Worm (Caenorhabditis elegans) whole organism, young adult: ENCODE measurements around the gene smap-1.

Experiments
- B0261.1 ChIP-seq: sonication (generic microtip); optimal IDR thresholded peaks from 2 replicates; lab custom pipeline; 2016; ENCODE audit warnings: mild to moderate bottlenecking, missing genetic modification characterization, moderate library complexity, missing compliant biosample characterization
- C17E4.6 ChIP-seq: fragments of 200-800 bp; sonication (Bioruptor generic); IDR thresholded peaks from 2 replicates; pipeline ENCODE4 v1.3.6; 2022; ENCODE audit warnings: missing genetic modification reagents, missing genetic modification characterization, missing compliant biosample characterization
- D2030.7 ChIP-seq: fragments of 200-800 bp; sonication (Bioruptor generic); IDR thresholded peaks from 2 replicates; pipeline ENCODE4 v1.3.6; 2022; ENCODE audit warnings: missing genetic modification reagents, missing genetic modification characterization, missing compliant biosample characterization
- F10E7.11 ChIP-seq: sonication (generic microtip); optimal IDR thresholded peaks from 2 replicates; lab custom pipeline; 2017; ENCODE audit warnings: mild to moderate bottlenecking, missing genetic modification characterization, moderate library complexity, missing compliant biosample characterization
- F22D6.2 ChIP-seq: sonication (generic microtip); optimal IDR thresholded peaks from 2 replicates; lab custom pipeline; 2016; ENCODE audit warnings: mild to moderate bottlenecking, missing genetic modification characterization, missing compliant biosample characterization
- F23B12.7 ChIP-seq: sonication (generic microtip); optimal IDR thresholded peaks from 2 replicates; lab custom pipeline; 2017; ENCODE audit warnings: missing genetic modification characterization, mild to moderate bottlenecking, missing compliant biosample characterization, antibody characterized with exemption, moderate library complexity; ENCODE audit not compliant: insufficient read depth
- F33H1.4 ChIP-seq: fragments of 200-800 bp; sonication (Bioruptor generic); IDR thresholded peaks from 2 replicates; pipeline ENCODE4 v1.3.6; 2022; ENCODE audit warnings: missing genetic modification reagents, missing genetic modification characterization, missing compliant biosample characterization
- F37B4.10 ChIP-seq: fragments of 200-800 bp; sonication (Bioruptor generic); IDR thresholded peaks from 2 replicates; pipeline ENCODE4 v1.3.6; 2022; ENCODE audit warnings: missing genetic modification characterization, missing compliant biosample characterization
- Y56A3A.18 ChIP-seq: fragments of 200-800 bp; sonication (Bioruptor generic); IDR thresholded peaks from 2 replicates; pipeline ENCODE4 v1.3.6; 2022; ENCODE audit warnings: missing genetic modification reagents, missing genetic modification characterization, missing compliant biosample characterization
- Y67H2A.10 ChIP-seq: fragments of 200-800 bp; sonication (Bioruptor generic); conservative IDR thresholded peaks from 2 replicates; pipeline ENCODE4 v1.3.6; 2022; ENCODE audit warnings: missing genetic modification reagents, missing genetic modification characterization, missing compliant biosample characterization
- akir-1 ChIP-seq: fragments of 200-800 bp; sonication (Bioruptor generic); optimal IDR thresholded peaks from 2 replicates; lab custom pipeline; 2018; ENCODE audit warnings: mild to moderate bottlenecking, missing genetic modification characterization, moderate library complexity, missing compliant biosample characterization
- attf-3 ChIP-seq: fragments of 200-800 bp; sonication (Bioruptor generic); conservative IDR thresholded peaks from 2 replicates; pipeline ENCODE4 v1.3.6; 2022; ENCODE audit warnings: missing genetic modification reagents, missing genetic modification characterization, missing compliant biosample characterization
- attf-6 ChIP-seq: fragments of 200-800 bp; sonication (Bioruptor generic); IDR thresholded peaks from 2 replicates; pipeline ENCODE4 v1.3.6; 2022; ENCODE audit warnings: missing genetic modification reagents, missing genetic modification characterization, missing compliant biosample characterization
- bed-1 ChIP-seq: fragments of 200-800 bp; sonication (Bioruptor generic); IDR thresholded peaks from 2 replicates; pipeline ENCODE4 v1.3.6; 2022; ENCODE audit warnings: missing genetic modification reagents, missing genetic modification characterization, missing compliant biosample characterization
- bed-2 ChIP-seq: fragments of 200-800 bp; sonication (Bioruptor generic); IDR thresholded peaks from 2 replicates; pipeline ENCODE4 v1.3.6; 2022; ENCODE audit warnings: missing genetic modification reagents, missing genetic modification characterization, missing compliant biosample characterization
- ccch-3 ChIP-seq: fragments of 200-800 bp; sonication (Bioruptor generic); optimal IDR thresholded peaks from 2 replicates; lab custom pipeline; 2018; ENCODE audit warnings: mild to moderate bottlenecking, missing genetic modification characterization, missing compliant biosample characterization
- cebp-2 ChIP-seq: fragments of 200-800 bp; sonication (Bioruptor generic); IDR thresholded peaks from 2 replicates; pipeline ENCODE4 v1.3.6; 2022; ENCODE audit warnings: missing genetic modification characterization, missing compliant biosample characterization
- ceh-58 ChIP-seq: fragments of 200-800 bp; sonication (Bioruptor generic); IDR thresholded peaks from 2 replicates; pipeline ENCODE4 v1.3.6; 2022; ENCODE audit warnings: missing genetic modification characterization, missing compliant biosample characterization
- ceh-79 ChIP-seq: sonication (generic microtip); optimal IDR thresholded peaks from 2 replicates; lab custom pipeline; 2017; ENCODE audit warnings: mild to moderate bottlenecking, missing genetic modification characterization, missing compliant biosample characterization
- chd-7 ChIP-seq: sonication (generic microtip); optimal IDR thresholded peaks from 2 replicates; lab custom pipeline; 2016; ENCODE audit warnings: mild to moderate bottlenecking, missing genetic modification characterization, moderate library complexity, missing compliant biosample characterization
- dpff-1 ChIP-seq: sonication (generic microtip); optimal IDR thresholded peaks from 2 replicates; lab custom pipeline; 2017; ENCODE audit warnings: mild to moderate bottlenecking, missing genetic modification characterization, missing compliant biosample characterization
- egl-44 ChIP-seq: fragments of 200-800 bp; sonication (Bioruptor generic); IDR thresholded peaks from 2 replicates; pipeline ENCODE4 v1.3.6; 2022; ENCODE audit warnings: missing genetic modification reagents, missing genetic modification characterization, missing compliant biosample characterization
- gei-17 ChIP-seq: fragments of 200-800 bp; sonication (Bioruptor generic); optimal IDR thresholded peaks from 2 replicates; lab custom pipeline; 2018; ENCODE audit warnings: mild to moderate bottlenecking, missing genetic modification characterization, missing compliant biosample characterization
- him-1 ChIP-seq: sonication (generic microtip); optimal IDR thresholded peaks from 2 replicates; lab custom pipeline; 2016; ENCODE audit warnings: missing genotype, missing genetic modification reagents, missing genetic modification characterization, missing compliant biosample characterization
- hrde-1 ChIP-seq: sonication (generic microtip); optimal IDR thresholded peaks from 2 replicates; lab custom pipeline; 2016; ENCODE audit warnings: missing genetic modification characterization, mild to moderate bottlenecking, missing compliant biosample characterization, moderate library complexity, missing genotype, missing genetic modification reagents, borderline replicate concordance
- hsf-1 ChIP-seq: fragments of 200-800 bp; sonication (Bioruptor generic); IDR thresholded peaks from 2 replicates; pipeline ENCODE4 v1.3.6; 2022; ENCODE audit warnings: missing genetic modification reagents, missing genetic modification characterization, missing compliant biosample characterization
- lin-26 ChIP-seq: fragments of 200-800 bp; sonication (Bioruptor generic); IDR thresholded peaks from 2 replicates; pipeline ENCODE4 v1.3.6; 2022; ENCODE audit warnings: missing genetic modification reagents, missing genetic modification characterization, missing compliant biosample characterization
- lin-40 ChIP-seq: sonication (generic microtip); optimal IDR thresholded peaks from 2 replicates; lab custom pipeline; 2016; ENCODE audit warnings: missing genetic modification characterization, mild to moderate bottlenecking, missing compliant biosample characterization, missing genotype, missing genetic modification reagents
- lin-54 ChIP-seq: fragments of 200-800 bp; sonication (Bioruptor generic); optimal IDR thresholded peaks from 2 replicates; lab custom pipeline; 2018; ENCODE audit warnings: mild to moderate bottlenecking, missing genetic modification characterization, missing compliant biosample characterization
- lsl-1 ChIP-seq: fragments of 200-800 bp; sonication (Bioruptor generic); optimal IDR thresholded peaks from 2 replicates; lab custom pipeline; 2018; ENCODE audit warnings: mild to moderate bottlenecking, missing genetic modification characterization, moderate library complexity, missing compliant biosample characterization
- madf-3 ChIP-seq: fragments of 200-800 bp; sonication (Bioruptor generic); IDR thresholded peaks from 2 replicates; pipeline ENCODE4 v1.3.6; 2022; ENCODE audit warnings: missing genetic modification reagents, missing genetic modification characterization, missing compliant biosample characterization
- mcd-1 ChIP-seq: fragments of 200-800 bp; sonication (Bioruptor generic); IDR thresholded peaks from 2 replicates; pipeline ENCODE4 v1.3.6; 2022; ENCODE audit warnings: missing genetic modification reagents, missing genetic modification characterization, missing compliant biosample characterization
- mes-4 ChIP-seq: sonication (generic microtip); optimal IDR thresholded peaks from 2 replicates; lab custom pipeline; 2016; ENCODE audit warnings: missing genotype, missing genetic modification characterization, missing compliant biosample characterization
- nfyb-1 ChIP-seq: fragments of 200-800 bp; sonication (Bioruptor generic); IDR thresholded peaks from 2 replicates; pipeline ENCODE4 v1.3.6; 2022; ENCODE audit warnings: missing genetic modification reagents, missing genetic modification characterization, missing compliant biosample characterization
- nhr-179 ChIP-seq: sonication (generic microtip); optimal IDR thresholded peaks from 2 replicates; lab custom pipeline; 2016; ENCODE audit warnings: mild to moderate bottlenecking, missing genetic modification characterization, missing compliant biosample characterization
- pha-4 ChIP-seq: fragments of 150-350 bp; sonication (generic microtip); optimal IDR thresholded peaks from 2 replicates; lab custom pipeline; 2014; ENCODE audit warnings: missing biosample characterization, missing genetic modification reagents, missing genetic modification characterization
- rec-8 ChIP-seq, 2 experiments: sonication (generic microtip); optimal IDR thresholded peaks; 2 replicates each; lab custom pipeline; 2016; ENCODE audit warnings: mild to moderate bottlenecking in 2 of 2, missing genetic modification characterization in 2 of 2, missing genetic modification reagents in 2 of 2, missing genotype in 2 of 2, missing biosample characterization in 1 of 2, missing compliant biosample characterization in 1 of 2, moderate library complexity in 1 of 2
- rpc-1 ChIP-seq, 2 experiments: fragments of 150-350 bp in 1 of 2; sonication (generic microtip) in 1 of 2; optimal IDR thresholded peaks; 2 replicates each; lab custom pipeline; 2014 to 2018; ENCODE audit warnings: missing biosample characterization in 1 of 2, missing genetic modification characterization in 1 of 2, missing genetic modification reagents in 1 of 2, missing genotype in 1 of 2
- snpc-1.1 ChIP-seq: sonication (generic microtip); optimal IDR thresholded peaks from 2 replicates; lab custom pipeline; 2017; ENCODE audit warnings: missing genetic modification characterization, mild to moderate bottlenecking, missing compliant biosample characterization, antibody characterized with exemption, moderate library complexity, missing genotype, missing genetic modification reagents; ENCODE audit not compliant: insufficient read depth
- snpc-1.3 ChIP-seq: sonication (generic microtip); optimal IDR thresholded peaks from 2 replicates; lab custom pipeline; 2017; ENCODE audit warnings: missing genetic modification characterization, mild to moderate bottlenecking, missing compliant biosample characterization, antibody characterized with exemption, moderate library complexity, missing genotype, missing genetic modification reagents; ENCODE audit not compliant: insufficient read depth
- somi-1 ChIP-seq: fragments of 200-800 bp; sonication (Bioruptor generic); optimal IDR thresholded peaks from 2 replicates; lab custom pipeline; 2018; ENCODE audit warnings: mild to moderate bottlenecking, missing genetic modification characterization, missing compliant biosample characterization
- unc-130 ChIP-seq: sonication (generic microtip); optimal IDR thresholded peaks from 2 replicates; lab custom pipeline; 2016; ENCODE audit warnings: missing genetic modification reagents, missing genetic modification characterization, missing compliant biosample characterization
- unc-62 ChIP-seq: fragments of 150-350 bp; optimal IDR thresholded peaks from 2 replicates; lab custom pipeline; 2014; ENCODE audit warnings: missing biosample characterization, missing genetic modification reagents, missing genetic modification characterization
- xnd-1 ChIP-seq: sonication (generic microtip); optimal IDR thresholded peaks from 2 replicates; lab custom pipeline; 2016; ENCODE audit warnings: missing genotype, missing genetic modification reagents, missing genetic modification characterization, missing compliant biosample characterization
- zfh-2 ChIP-seq: fragments of 200-800 bp; sonication (Bioruptor generic); conservative IDR thresholded peaks from 2 replicates; pipeline ENCODE4 v1.3.6; 2022; ENCODE audit warnings: missing genetic modification reagents, missing genetic modification characterization, missing compliant biosample characterization
- zim-3 ChIP-seq: sonication (generic microtip); optimal IDR thresholded peaks from 2 replicates; lab custom pipeline; 2017; ENCODE audit warnings: mild to moderate bottlenecking, missing genetic modification characterization, moderate library complexity, missing compliant biosample characterization
- ztf-28 ChIP-seq: fragments of 200-800 bp; sonication (Bioruptor generic); IDR thresholded peaks from 2 replicates; pipeline ENCODE4 v1.3.6; 2022; ENCODE audit warnings: missing genetic modification reagents, missing genetic modification characterization, missing compliant biosample characterization
- ztf-6 ChIP-seq: fragments of 200-800 bp; sonication (Bioruptor generic); IDR thresholded peaks from 2 replicates; pipeline ENCODE4 v1.3.6; 2022; ENCODE audit warnings: missing genetic modification reagents, missing genetic modification characterization, missing compliant biosample characterization

smap-1 gene

DNA sequence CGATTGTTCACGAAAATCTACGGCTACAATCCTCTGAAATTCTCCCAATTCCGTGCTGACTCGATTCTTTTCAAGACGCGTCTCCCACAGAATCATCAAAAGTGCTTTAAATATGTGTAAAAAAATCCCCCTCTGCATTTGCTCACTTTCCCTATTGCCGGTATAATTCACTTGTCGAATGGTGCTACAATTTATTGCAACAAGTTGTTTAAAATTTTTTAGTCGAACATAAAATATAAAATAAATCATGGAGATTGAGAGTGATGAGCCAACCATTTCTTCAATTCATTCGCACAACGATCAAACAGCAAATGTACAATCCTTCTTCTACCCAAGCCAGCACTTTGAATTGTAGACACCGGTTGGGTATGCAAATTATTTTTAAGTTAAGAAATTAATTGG lies 6.8 kb upstream of the smap-1 start (continued):
- TF ChIP-seq lin-26 (GFP tag; lab: Robert Waterston, UW) (peak; percentile 87), B0261.1 (tag; lab: Kevin White, UChicago) (no peak), mcd-1 (GFP tag; lab: Robert Waterston, UW) (peak; percentile 37), chd-7 (tag; lab: Kevin White, UChicago) (peak; percentile 61), madf-3 (GFP tag; lab: Robert Waterston, UW) (peak; percentile 84), attf-3 (GFP tag; lab: Robert Waterston, UW) (no peak), F37B4.10 (GFP tag; lab: Robert Waterston, UW) (0 out of 2 replicates have a peak, but pooled peaks have one; percentile 11), him-1 (peak; percentile 69), Y67H2A.10 (GFP tag; lab: Robert Waterston, UW) (no peak), nhr-179 (tag; lab: Kevin White, UChicago) (no peak), egl-44 (no peak; the same call in 1 of the 2 replicates), F33H1.4 (GFP tag; lab: Robert Waterston, UW) (peak; percentile 51), zfh-2 (GFP tag; lab: Robert Waterston, UW) (no peak), xnd-1 (peak; percentile 68), ztf-28 (no peak), gei-17 (GFP tag; lab: Kevin White, UChicago) (no peak), zim-3 (tag; lab: Kevin White, UChicago) (peak; percentile 44), unc-62 (GFP tag; lab: Kevin White, UChicago) (no peak), F23B12.7 (tag; lab: Kevin White, UChicago) (peak; percentile 32), bed-2 (GFP tag; lab: Robert Waterston, UW) (no peak), lin-40 (no peak), snpc-1.3 (tag; lab: Kevin White, UChicago) (peak; percentile 69), akir-1 (no peak), lsl-1 (GFP tag; lab: Kevin White, UChicago) (peak; percentile 61), unc-130 (peak; percentile 85), ceh-79 (tag; lab: Kevin White, UChicago) (no peak), ceh-58 (GFP tag; lab: Robert Waterston, UW) (peak; percentile 71; the same call in 1 of the 2 replicates), somi-1 (GFP tag; lab: Kevin White, UChicago) (no peak), rpc-1 (optimal IDR thresholded peaks at IDR 0.05; lab: Kevin White, UChicago) (no peak), rpc-1 (tag; optimal IDR thresholded peaks at IDR 0.05; lab: Kevin White, UChicago) (peak; percentile 6), nfyb-1 (peak; percentile 80), F10E7.11 (tag; lab: Kevin White, UChicago) (peak; percentile 77), hsf-1 (peak; percentile 81), ccch-3 (no peak), dpff-1 (peak; percentile 18), ztf-6 (GFP tag; lab: Robert Waterston, UW) (no peak), attf-6 (GFP tag; lab: Robert Waterston, UW) (peak; percentile 87), bed-1 (no peak), F22D6.2 (tag; lab: Kevin White, UChicago) (no peak), mes-4 (tag; lab: Kevin White, UChicago) (peak; percentile 18), snpc-1.1 (peak; percentile 62), C17E4.6 (GFP tag; lab: Robert Waterston, UW) (peak; percentile 74), rec-8 (tag; optimal IDR thresholded peaks at IDR 0.05; lab: Kevin White, UChicago) (peak; percentile 64 to 77), Y56A3A.18 (GFP tag; lab: Robert Waterston, UW) (peak; percentile 73; the same call in 1 of the 2 replicates), hrde-1 (peak; percentile 98), cebp-2 (GFP tag; lab: Robert Waterston, UW) (0 out of 2 replicates have a peak, but pooled peaks have one; percentile 49), lin-54 (peak; percentile 76), D2030.7 (peak; percentile 77), pha-4 (no peak)
